Fruit fly (Drosophila melanogaster) whole organism, embryonic: ENCODE measurements around the gene CG13947.

ENCODE experiments used
- Aef1 ChIP-seq: fragments of 200-800 bp; sonication (Bioruptor generic); IDR thresholded peaks from 3 replicates; pipeline ENCODE4 v1.3.6; 2022; ENCODE audit warnings: missing biosample characterization, missing genetic modification characterization
- Antp ChIP-seq: fragments of 200-800 bp; sonication (Bioruptor generic); optimal IDR thresholded peaks from 3 replicates; lab custom pipeline; 2016; ENCODE audit warnings: missing biosample characterization, missing genetic modification characterization
- Bdp1 ChIP-seq: fragments of 200-800 bp; sonication (Bioruptor generic); optimal IDR thresholded peaks from 3 replicates; lab custom pipeline; 2016; ENCODE audit warnings: missing biosample characterization, missing genetic modification characterization
- CG10147 ChIP-seq: fragments of 200-800 bp; sonication (Bioruptor generic); optimal IDR thresholded peaks from 2 replicates; lab custom pipeline; 2019; ENCODE audit warnings: missing biosample characterization, mild to moderate bottlenecking, missing genetic modification characterization, moderate library complexity
- CG10267 ChIP-seq: fragments of 200-800 bp; sonication (Bioruptor generic); optimal IDR thresholded peaks from 2 replicates; lab custom pipeline; 2018; ENCODE audit warnings: missing biosample characterization, mild to moderate bottlenecking, missing genetic modification characterization, moderate library complexity
- CG11085 ChIP-seq: fragments of 200-800 bp; sonication (Bioruptor generic); IDR thresholded peaks from 2 replicates; pipeline ENCODE4 v1.3.6; 2022; ENCODE audit warnings: missing biosample characterization, missing genetic modification characterization
- CG11695 ChIP-seq: fragments of 200-800 bp; sonication (Bioruptor generic); IDR thresholded peaks from 3 replicates; pipeline ENCODE4 v1.3.6; 2022; ENCODE audit warnings: missing biosample characterization, missing genetic modification characterization
- CG13296 ChIP-seq: fragments of 200-800 bp; sonication (Bioruptor generic); optimal IDR thresholded peaks from 3 replicates; lab custom pipeline; 2018; ENCODE audit warnings: missing biosample characterization, mild to moderate bottlenecking, missing genetic modification characterization
- CG16815 ChIP-seq: fragments of 200-800 bp; sonication (Bioruptor generic); optimal IDR thresholded peaks from 3 replicates; lab custom pipeline; 2017; ENCODE audit warnings: missing biosample characterization, mild to moderate bottlenecking, missing genetic modification characterization
- CG17829 ChIP-seq: fragments of 200-800 bp; optimal IDR thresholded peaks from 2 replicates; lab custom pipeline; 2019; ENCODE audit warnings: missing biosample characterization, mild to moderate bottlenecking, missing genetic modification characterization, moderate library complexity
- CG3281 ChIP-seq: fragments of 200-800 bp; sonication (Bioruptor generic); optimal IDR thresholded peaks from 3 replicates; lab custom pipeline; 2017; ENCODE audit warnings: missing biosample characterization, mild to moderate bottlenecking, missing genetic modification characterization
- CG33213 ChIP-seq: fragments of 200-800 bp; sonication (Bioruptor generic); optimal IDR thresholded peaks from 3 replicates; lab custom pipeline; 2016; ENCODE audit warnings: missing biosample characterization, missing genetic modification characterization
- CG42726 ChIP-seq: fragments of 200-800 bp; sonication (Bioruptor generic); IDR thresholded peaks from 2 replicates; pipeline ENCODE4 v1.3.6; 2022; ENCODE audit warnings: missing biosample characterization, missing genetic modification characterization; ENCODE audit not compliant: partially characterized antibody
- CG4854 ChIP-seq: fragments of 200-800 bp; sonication (Bioruptor generic); optimal IDR thresholded peaks from 2 replicates; lab custom pipeline; 2016; ENCODE audit warnings: missing biosample characterization, missing genetic modification characterization, inconsistent platforms
- CG6175 ChIP-seq: fragments of 200-800 bp; sonication (Bioruptor generic); IDR thresholded peaks from 3 replicates; pipeline ENCODE4 v1.3.6; 2022; ENCODE audit warnings: missing biosample characterization, missing genetic modification characterization
- CG6272 ChIP-seq: fragments of 200-800 bp; sonication (Bioruptor generic); IDR thresholded peaks from 2 replicates; pipeline ENCODE4 v1.3.6; 2022; ENCODE audit warnings: missing biosample characterization, missing genetic modification characterization
- CG6683 ChIP-seq: fragments of 200-800 bp; sonication (Bioruptor generic); optimal IDR thresholded peaks from 2 replicates; lab custom pipeline; 2017; ENCODE audit warnings: missing biosample characterization, mild to moderate bottlenecking, missing genetic modification characterization, missing genetic modification reagents
- CG6791 ChIP-seq: fragments of 200-800 bp; sonication (Bioruptor generic); IDR thresholded peaks from 3 replicates; pipeline ENCODE4 v1.3.6; 2022; ENCODE audit warnings: missing biosample characterization, missing genetic modification characterization; ENCODE audit not compliant: partially characterized antibody
- CG7556 ChIP-seq: fragments of 200-800 bp; sonication (Bioruptor generic); optimal IDR thresholded peaks from 2 replicates; lab custom pipeline; 2017; ENCODE audit warnings: missing biosample characterization, mild to moderate bottlenecking, missing genetic modification characterization
- Camta ChIP-seq: fragments of 200-800 bp; sonication (Bioruptor generic); optimal IDR thresholded peaks from 2 replicates; lab custom pipeline; 2016; ENCODE audit warnings: missing biosample characterization, missing genetic modification characterization
- Dip2 ChIP-seq: fragments of 200-800 bp; sonication (Bioruptor generic); IDR thresholded peaks from 2 replicates; pipeline ENCODE4 v1.3.6; 2022; ENCODE audit warnings: missing biosample characterization, missing genetic modification characterization
- E2f1 ChIP-seq: fragments of 200-800 bp; sonication (Bioruptor generic); IDR thresholded peaks from 2 replicates; pipeline ENCODE4 v1.3.6; 2022; ENCODE audit warnings: missing biosample characterization, missing genetic modification characterization
- Hsf ChIP-seq: fragments of 200-800 bp; sonication (Bioruptor generic); optimal IDR thresholded peaks from 3 replicates; lab custom pipeline; 2016; ENCODE audit warnings: missing biosample characterization, missing genetic modification characterization
- Mrtf ChIP-seq: fragments of 200-800 bp; sonication (Bioruptor generic); IDR thresholded peaks from 3 replicates; pipeline ENCODE4 v1.3.6; 2022; ENCODE audit warnings: missing biosample characterization, missing genetic modification characterization
- Nf-YC ChIP-seq: fragments of 200-800 bp; optimal IDR thresholded peaks from 3 replicates; lab custom pipeline; 2019; ENCODE audit warnings: missing biosample characterization, mild to moderate bottlenecking, missing genetic modification characterization, moderate library complexity
- NfI ChIP-seq: fragments of 200-800 bp; sonication (Bioruptor generic); optimal IDR thresholded peaks from 3 replicates; lab custom pipeline; 2018; ENCODE audit warnings: missing biosample characterization, mild to moderate bottlenecking, missing genetic modification characterization, moderate library complexity
- PHDP ChIP-seq: fragments of 200-800 bp; sonication (Bioruptor generic); optimal IDR thresholded peaks from 3 replicates; lab custom pipeline; 2018; ENCODE audit warnings: missing biosample characterization, mild to moderate bottlenecking, missing genetic modification characterization, moderate library complexity
- Stat92E ChIP-seq, 3 experiments: fragments of >200 bp in 2 of 3; fragments of 200-800 bp in 1 of 3; sonication (Bioruptor generic) in 1 of 3; optimal IDR thresholded peaks; 2 replicates each; lab custom pipeline; 2017 to 2019; ENCODE audit warnings: missing biosample characterization in 3 of 3, missing genetic modification characterization in 3 of 3, mild to moderate bottlenecking in 1 of 3, moderate library complexity in 1 of 3
- Tbp ChIP-seq: fragments of >200 bp; optimal IDR thresholded peaks from 2 replicates; lab custom pipeline; 2018; ENCODE audit warnings: missing biosample characterization, missing genetic modification characterization
- Xrp1 ChIP-seq: fragments of 200-800 bp; sonication (Bioruptor generic); IDR thresholded peaks from 2 replicates; pipeline ENCODE4 v1.3.6; 2022; ENCODE audit warnings: missing biosample characterization, missing genetic modification characterization
- ash1 ChIP-seq: fragments of 200-800 bp; sonication (Bioruptor generic); optimal IDR thresholded peaks from 2 replicates; lab custom pipeline; 2018; ENCODE audit warnings: missing biosample characterization, mild to moderate bottlenecking, missing genetic modification characterization
- ato ChIP-seq: fragments of 200-800 bp; sonication (Bioruptor generic); IDR thresholded peaks from 2 replicates; pipeline ENCODE4 v1.3.6; 2022; ENCODE audit warnings: missing biosample characterization, missing genetic modification characterization; ENCODE audit not compliant: partially characterized antibody
- bigmax ChIP-seq: fragments of 200-800 bp; sonication (Bioruptor generic); optimal IDR thresholded peaks from 2 replicates; lab custom pipeline; 2018; ENCODE audit warnings: missing biosample characterization, mild to moderate bottlenecking, missing genetic modification characterization
- chinmo ChIP-seq: fragments of 200-800 bp; sonication (Bioruptor generic); IDR thresholded peaks from 4 replicates; pipeline ENCODE4 v1.3.6; 2022; ENCODE audit warnings: missing biosample characterization, missing genetic modification characterization; ENCODE audit not compliant: partially characterized antibody
- da ChIP-seq: fragments of 200-800 bp; sonication (Bioruptor generic); optimal IDR thresholded peaks from 2 replicates; lab custom pipeline; 2016; ENCODE audit warnings: missing biosample characterization, missing genetic modification characterization
- gcm2 ChIP-seq: fragments of 200-800 bp; sonication (Bioruptor generic); optimal IDR thresholded peaks from 2 replicates; lab custom pipeline; 2016; ENCODE audit warnings: missing biosample characterization, missing genetic modification characterization
- gsb-n ChIP-seq: fragments of 200-800 bp; sonication (Bioruptor generic); optimal IDR thresholded peaks from 3 replicates; lab custom pipeline; 2018; ENCODE audit warnings: missing biosample characterization, mild to moderate bottlenecking, missing genetic modification characterization
- jing ChIP-seq: fragments of 200-800 bp; sonication (Bioruptor generic); optimal IDR thresholded peaks from 2 replicates; lab custom pipeline; 2018; ENCODE audit warnings: missing biosample characterization, mild to moderate bottlenecking, missing genetic modification characterization
- kah ChIP-seq: fragments of 200-800 bp; sonication (Bioruptor generic); optimal IDR thresholded peaks from 2 replicates; lab custom pipeline; 2018; ENCODE audit warnings: missing biosample characterization, mild to moderate bottlenecking, missing genetic modification characterization
- lmd ChIP-seq: fragments of 200-800 bp; sonication (Bioruptor generic); IDR thresholded peaks from 2 replicates; pipeline ENCODE4 v1.3.6; 2022; ENCODE audit warnings: missing biosample characterization, missing genetic modification characterization
- org-1 ChIP-seq: fragments of 200-800 bp; sonication (Bioruptor generic); optimal IDR thresholded peaks from 2 replicates; lab custom pipeline; 2017; ENCODE audit warnings: missing biosample characterization, missing genetic modification characterization
- peb ChIP-seq: fragments of 200-800 bp; sonication (Bioruptor generic); IDR thresholded peaks from 2 replicates; pipeline ENCODE4 v1.3.6; 2022; ENCODE audit warnings: missing biosample characterization, missing genetic modification characterization
- pros ChIP-seq: fragments of 200-800 bp; sonication (Bioruptor generic); optimal IDR thresholded peaks from 3 replicates; lab custom pipeline; 2019; ENCODE audit warnings: missing biosample characterization, mild to moderate bottlenecking, missing genetic modification characterization, moderate library complexity
- scrt ChIP-seq: fragments of 200-800 bp; sonication (Bioruptor generic); optimal IDR thresholded peaks from 2 replicates; lab custom pipeline; 2018; ENCODE audit warnings: missing biosample characterization, mild to moderate bottlenecking, missing genetic modification characterization, moderate library complexity
- sna ChIP-seq: fragments of 200-800 bp; sonication (Bioruptor generic); IDR thresholded peaks from 2 replicates; pipeline ENCODE4 v1.3.6; 2022; ENCODE audit warnings: missing biosample characterization, missing genetic modification characterization; ENCODE audit not compliant: partially characterized antibody
- sqz ChIP-seq: fragments of 200-800 bp; sonication (Bioruptor generic); optimal IDR thresholded peaks from 3 replicates; lab custom pipeline; 2018; ENCODE audit warnings: missing biosample characterization, mild to moderate bottlenecking, missing genetic modification characterization
- sug ChIP-seq: fragments of 200-800 bp; optimal IDR thresholded peaks from 2 replicates; lab custom pipeline; 2019; ENCODE audit warnings: missing biosample characterization, mild to moderate bottlenecking, missing genetic modification characterization, moderate library complexity
- unpg ChIP-seq: fragments of 200-800 bp; sonication (Bioruptor generic); optimal IDR thresholded peaks from 3 replicates; lab custom pipeline; 2018; ENCODE audit warnings: missing biosample characterization, mild to moderate bottlenecking, missing genetic modification characterization, moderate library complexity
- vnd ChIP-seq: fragments of 200-800 bp; sonication (Bioruptor generic); IDR thresholded peaks from 3 replicates; pipeline ENCODE4 v1.3.6; 2022; ENCODE audit warnings: missing biosample characterization, missing genetic modification characterization; ENCODE audit not compliant: partially characterized antibody

Gene CG13947

DNA sequence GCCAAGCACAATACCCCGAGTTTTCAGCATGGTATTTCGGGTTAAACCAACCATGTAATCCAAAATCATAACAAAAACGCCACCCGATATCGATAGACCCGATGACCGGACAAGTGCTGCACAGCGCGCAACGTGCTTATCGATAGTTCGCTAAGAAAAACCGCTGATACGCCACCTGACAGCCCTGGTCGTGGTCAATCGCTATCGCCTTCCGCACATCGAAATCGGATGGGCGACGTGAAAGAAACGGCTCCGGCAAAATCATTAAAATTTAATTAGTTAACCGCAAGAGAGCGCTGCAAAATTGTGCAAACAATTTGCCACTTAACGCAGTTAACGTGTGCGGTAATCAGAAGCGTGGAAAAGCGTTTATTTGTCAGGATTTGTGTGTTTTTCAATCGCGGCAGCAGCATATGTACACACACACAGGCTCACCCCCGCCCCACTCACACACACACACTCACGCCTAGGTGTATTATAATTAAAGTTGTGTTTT is 46.8 kb downstream of the CG13947 start, which contains the start of the genes CG3862 and dock (continued):
- peak; percentile 40 for TF ChIP-seq CG4854 (GFP tag; lab: Kevin White, UChicago)
- peak; percentile 62 for TF ChIP-seq bigmax
- TF ChIP-seq CG33213 (GFP tag; lab: Kevin White, UChicago): peak; percentile 65
- TF ChIP-seq Xrp1 (GFP tag; lab: Robert Waterston, UW): peak; percentile 45; the same call in 1 of the 2 replicates
- TF ChIP-seq CG17829 (tag; lab: Kevin White, UChicago): peak; percentile 50
- peak; percentile 95 for TF ChIP-seq vnd
- TF ChIP-seq sna (GFP tag; lab: Robert Waterston, UW): peak; percentile 88
- TF ChIP-seq CG3281 (GFP tag; lab: Kevin White, UChicago): peak; percentile 54
- TF ChIP-seq kah (GFP tag; lab: Kevin White, UChicago): peak; percentile 20
- peak; percentile 0 for TF ChIP-seq org-1 (GFP tag; lab: Kevin White, UChicago)
- TF ChIP-seq CG42726: peak; percentile 95
- TF ChIP-seq ato (GFP tag; lab: Robert Waterston, UW): peak; percentile 97
- TF ChIP-seq E2f1 (GFP tag; lab: Robert Waterston, UW): no peak
- TF ChIP-seq sqz: no peak
- TF ChIP-seq CG13296 (GFP tag; lab: Kevin White, UChicago): peak; percentile 0
- peak; percentile 24 for TF ChIP-seq da (GFP tag; lab: Kevin White, UChicago)
- TF ChIP-seq jing (GFP tag; lab: Kevin White, UChicago): no peak
- peak; percentile 29 for TF ChIP-seq CG6683 (GFP tag; lab: Kevin White, UChicago)
- peak; percentile 33 for TF ChIP-seq unpg (GFP tag; lab: Kevin White, UChicago)
- no peak for TF ChIP-seq Camta (GFP tag; lab: Kevin White, UChicago)
- peak; percentile 7 for TF ChIP-seq Tbp (GFP tag; lab: Kevin White, UChicago)
- TF ChIP-seq Stat92E (GFP tag; optimal IDR thresholded peaks at IDR 0.05; lab: Kevin White, UChicago): peak in 1 of 3 experiments; percentile 68
- 0 out of 3 replicates have a peak, but pooled peaks have one; percentile 16 for TF ChIP-seq Mrtf
- TF ChIP-seq gsb-n: peak; percentile 19
- TF ChIP-seq CG6272 (GFP tag; lab: Robert Waterston, UW): peak; percentile 63; the same call in 1 of the 2 replicates
- peak; percentile 13 for TF ChIP-seq ash1
- peak; percentile 33; the same call in 2 of the 3 replicates for TF ChIP-seq Aef1 (GFP tag; lab: Robert Waterston, UW)
- TF ChIP-seq CG10147 (GFP tag; lab: Kevin White, UChicago): peak; percentile 53
- peak; percentile 45 for TF ChIP-seq Bdp1 (GFP tag; lab: Kevin White, UChicago)
- peak; percentile 66 for TF ChIP-seq Antp
- TF ChIP-seq CG6791 (GFP tag; lab: Robert Waterston, UW): peak; percentile 99
- TF ChIP-seq Nf-YC: peak; percentile 57
- TF ChIP-seq CG10267 (tag; lab: Kevin White, UChicago): peak; percentile 91
- peak; percentile 51 for TF ChIP-seq PHDP (tag; lab: Kevin White, UChicago)
- TF ChIP-seq lmd (GFP tag; lab: Robert Waterston, UW): peak; percentile 28; the same call in 1 of the 2 replicates
- TF ChIP-seq CG11085 (GFP tag; lab: Robert Waterston, UW): peak; percentile 40; the same call in 1 of the 2 replicates
- peak; percentile 50 for TF ChIP-seq NfI
- TF ChIP-seq scrt (GFP tag; lab: Kevin White, UChicago): peak; percentile 20
- TF ChIP-seq gcm2 (GFP tag; lab: Kevin White, UChicago): no peak
- no peak for TF ChIP-seq CG16815 (GFP tag; lab: Kevin White, UChicago)
- TF ChIP-seq sug (tag; lab: Kevin White, UChicago): peak; percentile 56
- no peak for TF ChIP-seq peb (GFP tag; lab: Robert Waterston, UW)
- TF ChIP-seq Hsf (GFP tag; lab: Kevin White, UChicago): peak; percentile 51
- TF ChIP-seq CG7556: peak; percentile 47
- 0 out of 3 replicates have a peak, but pooled peaks have one; percentile 12 for TF ChIP-seq CG11695 (GFP tag; lab: Robert Waterston, UW)
- peak; percentile 88; the same call in 3 of the 4 replicates for TF ChIP-seq chinmo
- TF ChIP-seq Dip2 (GFP tag; lab: Robert Waterston, UW): no peak
- TF ChIP-seq pros (GFP tag; lab: Kevin White, UChicago): no peak
- TF ChIP-seq CG6175: peak; percentile 51; the same call in 1 of the 3 replicates
